Worm (Caenorhabditis elegans) whole organism, L4 larva: Measurements from ENCODE around the gene srw-107.

Experiments
- F44E2.7 ChIP-seq: fragments of 200-800 bp; sonication (Bioruptor generic); IDR thresholded peaks from 2 replicates; pipeline ENCODE4 v2.1.2; 2022; ENCODE audit warnings: missing genetic modification characterization, missing compliant biosample characterization
- F49E8.2 ChIP-seq: sonication (generic microtip); optimal IDR thresholded peaks from 2 replicates; lab custom pipeline; 2016; ENCODE audit warnings: missing compliant biosample characterization, mild to moderate bottlenecking, missing genetic modification characterization, borderline replicate concordance
- aly-2 ChIP-seq: sonication (generic microtip); optimal IDR thresholded peaks from 2 replicates; lab custom pipeline; 2018; ENCODE audit warnings: missing biosample characterization, missing genetic modification characterization
- ceh-44 ChIP-seq: fragments of 200-800 bp; sonication (Bioruptor generic); IDR thresholded peaks from 2 replicates; pipeline ENCODE4 v1.3.6; 2022; ENCODE audit warnings: missing genetic modification reagents, missing genetic modification characterization, missing compliant biosample characterization
- ceh-62 ChIP-seq: sonication (generic microtip); optimal IDR thresholded peaks from 2 replicates; lab custom pipeline; 2017; ENCODE audit warnings: missing biosample characterization, missing genetic modification characterization
- cey-2 ChIP-seq: sonication (generic microtip); optimal IDR thresholded peaks from 3 replicates; lab custom pipeline; 2017; ENCODE audit warnings: missing genetic modification characterization, mild to moderate bottlenecking, missing compliant biosample characterization, antibody characterized with exemption, borderline replicate concordance; ENCODE audit not compliant: insufficient read depth
- ctbp-1 ChIP-seq: fragments of 200-800 bp; sonication (Bioruptor generic); IDR thresholded peaks from 2 replicates; pipeline ENCODE4 v1.3.6; 2022; ENCODE audit warnings: missing genetic modification reagents, missing genetic modification characterization, missing compliant biosample characterization
- daf-16 ChIP-seq, 3 experiments: sonication (generic microtip); optimal IDR thresholded peaks; 2 replicates each; lab custom pipeline; 2016 to 2017; ENCODE audit warnings: missing genetic modification characterization in 3 of 3, missing genetic modification reagents in 3 of 3, mild to moderate bottlenecking in 2 of 3, missing compliant biosample characterization in 2 of 3, missing biosample characterization in 1 of 3, moderate library complexity in 1 of 3
- dmd-6 ChIP-seq: fragments of 200-800 bp; sonication (Bioruptor generic); IDR thresholded peaks from 2 replicates; pipeline ENCODE4 v1.3.6; 2022; ENCODE audit warnings: missing genetic modification reagents, missing genetic modification characterization, missing compliant biosample characterization
- dmd-9 ChIP-seq: fragments of 200-800 bp; sonication (Bioruptor generic); IDR thresholded peaks from 2 replicates; pipeline ENCODE4 v1.3.6; 2022; ENCODE audit warnings: missing genetic modification reagents, missing genetic modification characterization, missing compliant biosample characterization
- egl-43 ChIP-seq: fragments of 200-800 bp; sonication (Bioruptor generic); IDR thresholded peaks from 2 replicates; pipeline ENCODE4 v1.3.6; 2022; ENCODE audit warnings: missing genetic modification reagents, missing genetic modification characterization, missing compliant biosample characterization
- fkh-10 ChIP-seq: fragments of 150-350 bp; optimal IDR thresholded peaks from 2 replicates; lab custom pipeline; 2014; ENCODE audit warnings: missing biosample characterization, missing genetic modification reagents, missing genetic modification characterization
- hlh-11 ChIP-seq: fragments of 200-800 bp; sonication (Bioruptor generic); optimal IDR thresholded peaks from 2 replicates; lab custom pipeline; 2018; ENCODE audit warnings: mild to moderate bottlenecking, missing genetic modification characterization, missing compliant biosample characterization
- hlh-30 ChIP-seq: sonication (generic microtip); optimal IDR thresholded peaks from 2 replicates; lab custom pipeline; 2017; ENCODE audit warnings: antibody characterized with exemption, mild to moderate bottlenecking, missing genetic modification characterization, missing compliant biosample characterization; ENCODE audit not compliant: insufficient read depth
- lim-7 ChIP-seq: fragments of 200-800 bp; sonication (Bioruptor generic); IDR thresholded peaks from 2 replicates; pipeline ENCODE4 v1.3.6; 2022; ENCODE audit warnings: missing genetic modification characterization, missing compliant biosample characterization
- lin-1 ChIP-seq: fragments of 200-800 bp; sonication (Bioruptor generic); IDR thresholded peaks from 2 replicates; pipeline ENCODE4 v1.3.6; 2022; ENCODE audit warnings: missing genetic modification reagents, missing genetic modification characterization, missing compliant biosample characterization
- mdl-1 ChIP-seq, 2 experiments: fragments of 150-350 bp in 1 of 2; sonication (generic microtip) in 1 of 2; optimal IDR thresholded peaks; 2 replicates each; lab custom pipeline; 2014 to 2017; ENCODE audit warnings: missing biosample characterization in 2 of 2, missing genetic modification characterization in 2 of 2
- mep-1 ChIP-seq: fragments of 150-350 bp; sonication (generic microtip); optimal IDR thresholded peaks from 3 replicates; lab custom pipeline; 2014; ENCODE audit warnings: missing biosample characterization, missing genetic modification characterization
- nhr-10 ChIP-seq: fragments of 150-350 bp; optimal IDR thresholded peaks from 2 replicates; lab custom pipeline; 2014; ENCODE audit warnings: missing biosample characterization, missing genetic modification characterization
- nhr-102 ChIP-seq: sonication (generic microtip); optimal IDR thresholded peaks from 2 replicates; lab custom pipeline; 2016; ENCODE audit warnings: mild to moderate bottlenecking, missing genetic modification characterization, moderate library complexity, missing compliant biosample characterization
- nhr-237 ChIP-seq: sonication (generic microtip); optimal IDR thresholded peaks from 2 replicates; lab custom pipeline; 2017; ENCODE audit warnings: missing biosample characterization, missing genetic modification characterization
- nhr-25 ChIP-seq: sonication (generic microtip); optimal IDR thresholded peaks from 2 replicates; lab custom pipeline; 2017; ENCODE audit warnings: missing genetic modification characterization, mild to moderate bottlenecking, missing compliant biosample characterization, antibody characterized with exemption, moderate library complexity, borderline replicate concordance; ENCODE audit not compliant: insufficient read depth
- nhr-28 ChIP-seq: fragments of 150-350 bp; optimal IDR thresholded peaks from 2 replicates; lab custom pipeline; 2014; ENCODE audit warnings: missing biosample characterization, missing genetic modification characterization
- nhr-48 ChIP-seq: sonication (generic microtip); optimal IDR thresholded peaks from 2 replicates; lab custom pipeline; 2016; ENCODE audit warnings: mild to moderate bottlenecking, missing genetic modification characterization, missing compliant biosample characterization
- nhr-76 ChIP-seq: fragments of 150-350 bp; optimal IDR thresholded peaks from 2 replicates; lab custom pipeline; 2014; ENCODE audit warnings: missing biosample characterization, missing genetic modification characterization
- nhr-77 ChIP-seq: fragments of 150-350 bp; optimal IDR thresholded peaks from 2 replicates; lab custom pipeline; 2014; ENCODE audit warnings: missing biosample characterization, missing genetic modification characterization
- pqm-1 ChIP-seq: sonication (generic microtip); optimal IDR thresholded peaks from 2 replicates; lab custom pipeline; 2017; ENCODE audit warnings: missing biosample characterization, missing genetic modification characterization
- unc-130 ChIP-seq: sonication (generic microtip); optimal IDR thresholded peaks from 2 replicates; lab custom pipeline; 2016; ENCODE audit warnings: missing genetic modification reagents, missing genetic modification characterization, missing compliant biosample characterization
- vab-7 ChIP-seq: fragments of 200-800 bp; sonication (Bioruptor generic); IDR thresholded peaks from 2 replicates; pipeline ENCODE4 v1.3.6; 2022; ENCODE audit warnings: missing genetic modification reagents, missing genetic modification characterization, missing compliant biosample characterization
- zip-2 ChIP-seq: fragments of 150-350 bp; optimal IDR thresholded peaks from 2 replicates; lab custom pipeline; 2014; ENCODE audit warnings: missing biosample characterization, missing genetic modification characterization
- ztf-7 ChIP-seq: fragments of 150-350 bp; optimal IDR thresholded peaks from 2 replicates; lab custom pipeline; 2014; ENCODE audit warnings: missing biosample characterization, missing genetic modification characterization

srw-107 gene

ce11 chrV:532046-532445 is 10.6 kb upstream of the srw-107 start, which contains the start of gene nhr-58 (continued):
- TF ChIP-seq nhr-25 (tag; lab: Kevin White, UChicago) = peak; percentile 59
- TF ChIP-seq nhr-77 (tag; lab: Kevin White, UChicago) = peak; percentile 92
- TF ChIP-seq nhr-10 (tag; lab: Kevin White, UChicago) = peak; percentile 59
- TF ChIP-seq nhr-48 = peak; percentile 94
- peak; percentile 84 for TF ChIP-seq nhr-102 (tag; lab: Kevin White, UChicago)
- TF ChIP-seq daf-16 (GFP tag; optimal IDR thresholded peaks at IDR 0.05; lab: Kevin White, UChicago) = no peak
- peak; percentile 63 for TF ChIP-seq daf-16 (tag; optimal IDR thresholded peaks at IDR 0.05; lab: Kevin White, UChicago)
- peak; percentile 96 for TF ChIP-seq hlh-11 (tag; lab: Kevin White, UChicago)
- TF ChIP-seq dmd-9 (GFP tag; lab: Robert Waterston, UW) = no peak
- TF ChIP-seq nhr-76 (tag; lab: Kevin White, UChicago) = peak; percentile 32
- no peak for TF ChIP-seq vab-7 (GFP tag; lab: Robert Waterston, UW)

ce11 chrV:527602-528001 is 6.2 kb upstream of the srw-107 start, which contains the start of gene srw-108:
TSS of gene srw-108 (plus strand) at chrV:527902.
- no peak for TF ChIP-seq nhr-25 (tag; lab: Kevin White, UChicago)
- TF ChIP-seq nhr-237 = no peak

DNA sequence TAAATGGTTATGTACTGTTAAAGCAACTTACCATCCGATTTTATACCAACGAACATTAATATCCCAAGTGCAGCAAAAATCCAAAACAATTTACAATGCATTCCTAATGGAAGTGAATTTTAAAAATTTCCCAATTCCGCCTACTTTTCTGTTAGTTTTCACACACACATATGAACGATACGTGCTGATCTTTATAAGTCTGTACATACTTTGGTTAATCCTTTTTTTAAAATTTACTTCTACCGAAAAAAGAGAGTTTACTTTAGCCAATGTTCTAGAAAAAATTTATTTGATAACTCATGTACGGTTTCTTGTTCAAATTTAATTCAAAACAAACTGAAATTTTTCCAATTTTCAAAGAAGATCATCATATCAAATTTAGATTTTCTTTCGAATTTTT is 3.6 kb upstream of the srw-107 start, which contains the start of gene R11G11.16:
Gene R11G11.16 (minus strand): TSS at position 101 of the 400 bp plus-strand sequence.
- TF ChIP-seq ceh-62 (tag; lab: Kevin White, UChicago) (no peak), mep-1 (tag; lab: Kevin White, UChicago) (no peak), nhr-77 (tag; lab: Kevin White, UChicago) (no peak), aly-2 (tag; lab: Kevin White, UChicago) (no peak), ceh-44 (GFP tag; lab: Robert Waterston, UW) (no peak), ztf-7 (no peak), unc-130 (no peak), mdl-1 (tag; optimal IDR thresholded peaks at IDR 0.05; lab: Kevin White, UChicago) (no peak), nhr-25 (tag; lab: Kevin White, UChicago) (no peak), lin-1 (GFP tag; lab: Robert Waterston, UW) (no peak)

ce11 chrV:524058-524457 is 2.6 kb upstream of the srw-107 start, which contains the start of gene lipl-3:
TSS of gene lipl-3 (minus strand) at chrV:524218.
- no peak for TF ChIP-seq ceh-62 (tag; lab: Kevin White, UChicago)
- no peak for TF ChIP-seq egl-43
- no peak for TF ChIP-seq zip-2 (tag; lab: Kevin White, UChicago)
- TF ChIP-seq nhr-28 (tag; lab: Kevin White, UChicago) = peak; percentile 65
- peak; percentile 15 for TF ChIP-seq hlh-30 (tag; lab: Kevin White, UChicago)
- peak; percentile 77 for TF ChIP-seq dmd-6
- no peak for TF ChIP-seq F49E8.2 (tag; lab: Kevin White, UChicago)

ce11 chrV:519445-519844 is 2.0 kb downstream of the srw-107 start, which contains the start of gene nhr-210:
TSS of gene nhr-210 (minus strand) at chrV:519545.
- TF ChIP-seq F44E2.7 (GFP tag; lab: Robert Waterston, UW) = no peak
- TF ChIP-seq pqm-1 (tag; lab: Kevin White, UChicago) = peak; percentile 12
- TF ChIP-seq cey-2 (tag; lab: Kevin White, UChicago) = no peak
- no peak for TF ChIP-seq lim-7 (GFP tag; lab: Robert Waterston, UW)
- no peak for TF ChIP-seq ctbp-1 (GFP tag; lab: Robert Waterston, UW)
- peak; percentile 36 for TF ChIP-seq nhr-28 (tag; lab: Kevin White, UChicago)
- peak; percentile 77 for TF ChIP-seq nhr-102 (tag; lab: Kevin White, UChicago)
- TF ChIP-seq fkh-10 = no peak
